Worm (Caenorhabditis elegans) whole organism, midembryonic: ENCODE measurements around the gene amdh-1.

Experiments
- T22C8.4 ChIP-seq: fragments of 200-800 bp; sonication (Bioruptor generic); IDR thresholded peaks from 2 replicates; pipeline ENCODE4 v1.3.6; 2022; ENCODE audit warnings: missing genetic modification characterization, missing compliant biosample characterization
- cog-1 ChIP-seq: sonication (generic microtip); optimal IDR thresholded peaks from 2 replicates; lab custom pipeline; 2016; ENCODE audit warnings: missing genetic modification characterization, missing compliant biosample characterization
- flt-1 ChIP-seq: fragments of 200-800 bp; sonication (Bioruptor generic); IDR thresholded peaks from 2 replicates; pipeline ENCODE4 v1.3.6; 2022; ENCODE audit warnings: missing genetic modification characterization, missing compliant biosample characterization
- klf-2 ChIP-seq: fragments of 200-800 bp; sonication (Bioruptor generic); conservative IDR thresholded peaks from 2 replicates; pipeline ENCODE4 v1.3.6; 2022; ENCODE audit warnings: missing genetic modification reagents, missing genetic modification characterization, missing compliant biosample characterization
- med-1 ChIP-seq: sonication (generic microtip); optimal IDR thresholded peaks from 2 replicates; lab custom pipeline; 2017; ENCODE audit warnings: missing genetic modification characterization, mild to moderate bottlenecking, missing compliant biosample characterization, antibody characterized with exemption, missing genetic modification reagents; ENCODE audit not compliant: insufficient read depth
- ref-1 ChIP-seq: fragments of 200-800 bp; sonication (Bioruptor generic); conservative IDR thresholded peaks from 2 replicates; pipeline ENCODE4 v1.3.6; 2022; ENCODE audit warnings: missing genetic modification reagents, missing genetic modification characterization, missing compliant biosample characterization
- ztf-23 ChIP-seq: fragments of 200-800 bp; sonication (Bioruptor generic); IDR thresholded peaks from 2 replicates; pipeline ENCODE4 v1.3.6; 2022; ENCODE audit warnings: missing genetic modification reagents, missing genetic modification characterization, missing compliant biosample characterization

- TF ChIP-seq med-1 (GFP tag; lab: Kevin White, UChicago) (no peak), T22C8.4 (GFP tag; lab: Robert Waterston, UW) (no peak), ref-1 (GFP tag; lab: Robert Waterston, UW) (no peak), klf-2 (no peak), ztf-23 (GFP tag; lab: Robert Waterston, UW) (no peak), cog-1 (tag; lab: Kevin White, UChicago) (no peak), flt-1 (GFP tag; lab: Robert Waterston, UW) (no peak)
These were observed 16.4 kb downstream of the amdh-1 start, which contains the start of gene srg-7 for ce11 chrIII:6268061-6268460.
